Fruit fly (Drosophila melanogaster) whole organism, embryonic: Measurements from ENCODE around the gene CG31230.

Experiments
- Abd-B ChIP-seq: fragments of 200-800 bp; sonication (Bioruptor generic); optimal IDR thresholded peaks from 2 replicates; lab custom pipeline; 2018; ENCODE audit warnings: missing biosample characterization, mild to moderate bottlenecking, missing genetic modification characterization, moderate library complexity
- Aef1 ChIP-seq: fragments of 200-800 bp; sonication (Bioruptor generic); IDR thresholded peaks from 3 replicates; pipeline ENCODE4 v1.3.6; 2022; ENCODE audit warnings: missing biosample characterization, missing genetic modification characterization
- Asciz ChIP-seq: fragments of 200-800 bp; sonication (Bioruptor generic); optimal IDR thresholded peaks from 2 replicates; lab custom pipeline; 2017; ENCODE audit warnings: missing biosample characterization, mild to moderate bottlenecking, missing genetic modification characterization, missing genetic modification reagents
- CG10462 ChIP-seq: fragments of 200-800 bp; sonication (Bioruptor generic); optimal IDR thresholded peaks from 2 replicates; lab custom pipeline; 2016; ENCODE audit warnings: missing biosample characterization, missing genetic modification characterization
- CG10565 ChIP-seq: fragments of 200-800 bp; sonication (Bioruptor generic); optimal IDR thresholded peaks from 3 replicates; lab custom pipeline; 2016; ENCODE audit warnings: missing biosample characterization, mild to moderate bottlenecking, missing genetic modification characterization
- CG10979 ChIP-seq: fragments of 200-800 bp; sonication (Bioruptor generic); optimal IDR thresholded peaks from 2 replicates; lab custom pipeline; 2018; ENCODE audit warnings: missing biosample characterization, mild to moderate bottlenecking, missing genetic modification characterization, moderate library complexity
- CG12155 ChIP-seq: fragments of 200-800 bp; sonication (Bioruptor generic); optimal IDR thresholded peaks from 3 replicates; lab custom pipeline; 2016; ENCODE audit warnings: missing biosample characterization, missing genetic modification characterization
- CG12659 ChIP-seq: fragments of 200-800 bp; sonication (Bioruptor generic); optimal IDR thresholded peaks from 3 replicates; lab custom pipeline; 2017; ENCODE audit warnings: mild to moderate bottlenecking, missing biosample characterization, missing genetic modification reagents, missing genetic modification characterization
- CG14014 ChIP-seq: fragments of 200-800 bp; sonication (Bioruptor generic); IDR thresholded peaks from 2 replicates; pipeline ENCODE4 v1.3.6; 2022; ENCODE audit warnings: missing biosample characterization, missing genetic modification characterization
- CG15073 ChIP-seq: fragments of 200-800 bp; sonication (Bioruptor generic); optimal IDR thresholded peaks from 2 replicates; lab custom pipeline; 2016; ENCODE audit warnings: missing biosample characterization, missing genetic modification characterization
- CG1603 ChIP-seq: fragments of 200-800 bp; sonication (Bioruptor generic); optimal IDR thresholded peaks from 2 replicates; lab custom pipeline; 2019; ENCODE audit warnings: missing biosample characterization, mild to moderate bottlenecking, missing genetic modification characterization, moderate library complexity
- CG16815 ChIP-seq: fragments of 200-800 bp; sonication (Bioruptor generic); optimal IDR thresholded peaks from 3 replicates; lab custom pipeline; 2017; ENCODE audit warnings: missing biosample characterization, mild to moderate bottlenecking, missing genetic modification characterization
- CG17568 ChIP-seq: fragments of 200-800 bp; sonication (Bioruptor generic); optimal IDR thresholded peaks from 2 replicates; lab custom pipeline; 2018; ENCODE audit warnings: missing biosample characterization, mild to moderate bottlenecking, missing genetic modification characterization, moderate library complexity
- CG18011 ChIP-seq: fragments of 200-800 bp; sonication (Bioruptor generic); optimal IDR thresholded peaks from 2 replicates; lab custom pipeline; 2017; ENCODE audit warnings: missing biosample characterization, missing genetic modification characterization, mild to moderate bottlenecking, moderate library complexity, missing genotype
- CG18476 ChIP-seq: fragments of 200-800 bp; sonication (Bioruptor generic); optimal IDR thresholded peaks from 2 replicates; lab custom pipeline; 2016; ENCODE audit warnings: missing biosample characterization, mild to moderate bottlenecking, missing genetic modification characterization
- CG6765 ChIP-seq: fragments of 200-800 bp; sonication (Bioruptor generic); optimal IDR thresholded peaks from 3 replicates; lab custom pipeline; 2017; ENCODE audit warnings: missing biosample characterization, mild to moderate bottlenecking, missing genetic modification characterization
- CG6791 ChIP-seq: fragments of 200-800 bp; sonication (Bioruptor generic); IDR thresholded peaks from 3 replicates; pipeline ENCODE4 v1.3.6; 2022; ENCODE audit warnings: missing biosample characterization, missing genetic modification characterization; ENCODE audit not compliant: partially characterized antibody
- CG8388 ChIP-seq: fragments of 200-800 bp; sonication (Bioruptor generic); optimal IDR thresholded peaks from 2 replicates; lab custom pipeline; 2019; ENCODE audit warnings: missing biosample characterization, mild to moderate bottlenecking, missing genetic modification characterization, moderate library complexity
- CG9817 ChIP-seq: fragments of 200-800 bp; sonication (Bioruptor generic); optimal IDR thresholded peaks from 2 replicates; lab custom pipeline; 2018; ENCODE audit warnings: missing biosample characterization, mild to moderate bottlenecking, missing genetic modification characterization, moderate library complexity
- CkIIα-i1 ChIP-seq: fragments of 200-800 bp; sonication (Bioruptor generic); IDR thresholded peaks from 2 replicates; pipeline ENCODE4 v1.3.6; 2022; ENCODE audit warnings: missing biosample characterization, missing genetic modification characterization
- Dll ChIP-seq: fragments of 200-800 bp; sonication (Bioruptor generic); IDR thresholded peaks from 4 replicates; pipeline ENCODE4 v1.3.6; 2022; ENCODE audit warnings: missing biosample characterization, missing genetic modification characterization; ENCODE audit not compliant: partially characterized antibody
- HmgZ ChIP-seq: fragments of 200-800 bp; sonication (Bioruptor generic); optimal IDR thresholded peaks from 2 replicates; lab custom pipeline; 2018; ENCODE audit warnings: missing biosample characterization, mild to moderate bottlenecking, missing genetic modification characterization
- Hr78 ChIP-seq, 2 experiments: fragments of 200-800 bp in 1 of 2; fragments of >200 bp in 1 of 2; sonication (Bioruptor generic) in 1 of 2; optimal IDR thresholded peaks; 2 replicates each; lab custom pipeline; 2017 to 2019; ENCODE audit warnings: missing biosample characterization in 2 of 2, missing genetic modification characterization in 2 of 2, mild to moderate bottlenecking in 1 of 2, moderate library complexity in 1 of 2
- Hsf ChIP-seq: fragments of 200-800 bp; sonication (Bioruptor generic); optimal IDR thresholded peaks from 3 replicates; lab custom pipeline; 2016; ENCODE audit warnings: missing biosample characterization, missing genetic modification characterization
- Max ChIP-seq: fragments of 200-800 bp; sonication (Bioruptor generic); optimal IDR thresholded peaks from 2 replicates; lab custom pipeline; 2016; ENCODE audit warnings: missing biosample characterization, mild to moderate bottlenecking, missing genetic modification characterization
- Mrtf ChIP-seq: fragments of 200-800 bp; sonication (Bioruptor generic); IDR thresholded peaks from 3 replicates; pipeline ENCODE4 v1.3.6; 2022; ENCODE audit warnings: missing biosample characterization, missing genetic modification characterization
- Nf-YC ChIP-seq: fragments of 200-800 bp; optimal IDR thresholded peaks from 3 replicates; lab custom pipeline; 2019; ENCODE audit warnings: missing biosample characterization, mild to moderate bottlenecking, missing genetic modification characterization, moderate library complexity
- Ravus ChIP-seq: fragments of 200-800 bp; sonication (Bioruptor generic); IDR thresholded peaks from 2 replicates; pipeline ENCODE4 v1.3.6; 2022; ENCODE audit warnings: missing biosample characterization, missing genetic modification characterization
- Side ChIP-seq: fragments of 200-800 bp; sonication (Bioruptor generic); optimal IDR thresholded peaks from 2 replicates; lab custom pipeline; 2016; ENCODE audit warnings: missing biosample characterization, missing genetic modification characterization
- Vsx1 ChIP-seq: fragments of 200-800 bp; sonication (Bioruptor generic); optimal IDR thresholded peaks from 2 replicates; lab custom pipeline; 2017; ENCODE audit warnings: missing biosample characterization, mild to moderate bottlenecking, missing genetic modification characterization, missing genetic modification reagents
- amos ChIP-seq: fragments of 200-800 bp; sonication (Bioruptor generic); IDR thresholded peaks from 2 replicates; pipeline ENCODE4 v1.3.6; 2022; ENCODE audit warnings: missing biosample characterization, missing genetic modification characterization; ENCODE audit not compliant: partially characterized antibody
- ato ChIP-seq: fragments of 200-800 bp; sonication (Bioruptor generic); IDR thresholded peaks from 2 replicates; pipeline ENCODE4 v1.3.6; 2022; ENCODE audit warnings: missing biosample characterization, missing genetic modification characterization; ENCODE audit not compliant: partially characterized antibody
- br ChIP-seq: fragments of >200 bp; optimal IDR thresholded peaks from 2 replicates; lab custom pipeline; 2017
- chinmo ChIP-seq: fragments of 200-800 bp; sonication (Bioruptor generic); IDR thresholded peaks from 4 replicates; pipeline ENCODE4 v1.3.6; 2022; ENCODE audit warnings: missing biosample characterization, missing genetic modification characterization; ENCODE audit not compliant: partially characterized antibody
- crc ChIP-seq: fragments of 200-800 bp; sonication (Bioruptor generic); optimal IDR thresholded peaks from 2 replicates; lab custom pipeline; 2016; ENCODE audit warnings: missing biosample characterization, missing genetic modification characterization
- en ChIP-seq: fragments of 200-800 bp; sonication (Bioruptor generic); optimal IDR thresholded peaks from 2 replicates; lab custom pipeline; 2016; ENCODE audit warnings: missing biosample characterization, missing genetic modification characterization
- gce ChIP-seq: fragments of 200-800 bp; sonication (Bioruptor generic); IDR thresholded peaks from 3 replicates; pipeline ENCODE4 v1.3.6; 2022; ENCODE audit warnings: missing biosample characterization, missing genetic modification characterization
- hkb ChIP-seq, 2 experiments: fragments of 200-800 bp in 1 of 2; fragments of >200 bp in 1 of 2; sonication (Bioruptor generic) in 1 of 2; IDR thresholded peaks in 1 of 2; optimal IDR thresholded peaks in 1 of 2; 2 replicates each; pipeline versions ENCODE4 v1.3.6 to Lab custom; 2017 to 2022; ENCODE audit warnings: missing biosample characterization in 1 of 2, missing genetic modification characterization in 1 of 2
- jigr1 ChIP-seq: fragments of 200-800 bp; sonication (Bioruptor generic); IDR thresholded peaks from 3 replicates; pipeline ENCODE4 v1.3.6; 2022; ENCODE audit warnings: missing biosample characterization, missing genetic modification characterization
- jing ChIP-seq: fragments of 200-800 bp; sonication (Bioruptor generic); optimal IDR thresholded peaks from 2 replicates; lab custom pipeline; 2018; ENCODE audit warnings: missing biosample characterization, mild to moderate bottlenecking, missing genetic modification characterization
- lola ChIP-seq, 3 experiments: fragments of >200 bp in 2 of 3; fragments of 200-800 bp in 1 of 3; sonication (Bioruptor generic) in 1 of 3; optimal IDR thresholded peaks; 2 replicates each; lab custom pipeline; 2017 to 2019; ENCODE audit warnings: missing biosample characterization in 3 of 3, missing genetic modification characterization in 3 of 3, mild to moderate bottlenecking in 1 of 3, moderate library complexity in 1 of 3
- onecut ChIP-seq: fragments of 200-800 bp; sonication (Bioruptor generic); IDR thresholded peaks from 2 replicates; pipeline ENCODE4 v1.3.6; 2022; ENCODE audit warnings: missing biosample characterization, missing genetic modification characterization
- pros ChIP-seq: fragments of 200-800 bp; sonication (Bioruptor generic); optimal IDR thresholded peaks from 3 replicates; lab custom pipeline; 2019; ENCODE audit warnings: missing biosample characterization, mild to moderate bottlenecking, missing genetic modification characterization, moderate library complexity
- run ChIP-seq: fragments of 200-800 bp; sonication (Bioruptor generic); optimal IDR thresholded peaks from 3 replicates; lab custom pipeline; 2018; ENCODE audit warnings: missing biosample characterization, mild to moderate bottlenecking, missing genetic modification characterization
- salm ChIP-seq: fragments of 200-800 bp; sonication (Bioruptor generic); optimal IDR thresholded peaks from 2 replicates; lab custom pipeline; 2018; ENCODE audit warnings: missing biosample characterization, mild to moderate bottlenecking, missing genetic modification characterization
- sob ChIP-seq: fragments of 200-800 bp; sonication (Bioruptor generic); IDR thresholded peaks from 2 replicates; pipeline ENCODE4 v1.3.6; 2022; ENCODE audit warnings: missing biosample characterization, missing genetic modification characterization
- unc-4 ChIP-seq: fragments of 200-800 bp; sonication (Bioruptor generic); IDR thresholded peaks from 2 replicates; pipeline ENCODE4 v1.3.6; 2022; ENCODE audit warnings: missing biosample characterization, missing genetic modification characterization; ENCODE audit not compliant: partially characterized antibody
- yki ChIP-seq: fragments of >200 bp; optimal IDR thresholded peaks from 3 replicates; lab custom pipeline; 2018

CG31230 gene

dm6 chr3R:18719767-18720341, 48.4 kb downstream of the CG31230 start (continued):
- peak; percentile 81 for TF ChIP-seq Abd-B (GFP tag; lab: Kevin White, UChicago)
- TF ChIP-seq crc (GFP tag; lab: Kevin White, UChicago) = peak; percentile 74
- peak; percentile 87 for TF ChIP-seq run (tag; lab: Kevin White, UChicago)
- no peak for TF ChIP-seq unc-4
- peak; percentile 85 for TF ChIP-seq CG12659 (GFP tag; lab: Kevin White, UChicago)
- TF ChIP-seq CG10979 (tag; lab: Kevin White, UChicago) = peak; percentile 86
- TF ChIP-seq CG10462 (GFP tag; lab: Kevin White, UChicago) = peak; percentile 55
- TF ChIP-seq CG17568 (GFP tag; lab: Kevin White, UChicago) = peak; percentile 61
- TF ChIP-seq Max (GFP tag; lab: Kevin White, UChicago) = peak; percentile 74
- TF ChIP-seq CG8388 (GFP tag; lab: Kevin White, UChicago) = peak; percentile 81
- TF ChIP-seq Mrtf (GFP tag; lab: Robert Waterston, UW) = peak; percentile 84
- TF ChIP-seq Asciz (GFP tag; lab: Kevin White, UChicago) = peak; percentile 82
- no peak for TF ChIP-seq CG6791 (GFP tag; lab: Robert Waterston, UW)
- TF ChIP-seq Dll (GFP tag; lab: Robert Waterston, UW) = no peak
- no peak for TF ChIP-seq yki (lab: Kevin White, UChicago)
- TF ChIP-seq salm (tag; lab: Kevin White, UChicago) = peak; percentile 65
- TF ChIP-seq jigr1 (GFP tag; lab: Robert Waterston, UW) = 0 out of 3 replicates have a peak, but pooled peaks have one; percentile 33
- peak; percentile 58 for TF ChIP-seq jing (GFP tag; lab: Kevin White, UChicago)
- peak; percentile 81 for TF ChIP-seq Side
- TF ChIP-seq Vsx1 (GFP tag; lab: Kevin White, UChicago) = peak; percentile 46
- no peak for TF ChIP-seq Hr78 (GFP tag; optimal IDR thresholded peaks at IDR 0.05; lab: Kevin White, UChicago)
- TF ChIP-seq CG6765 (GFP tag; lab: Kevin White, UChicago) = peak; percentile 86
- TF ChIP-seq CG1603 (tag; lab: Kevin White, UChicago) = peak; percentile 87
- TF ChIP-seq hkb (optimal IDR thresholded peaks at IDR 0.05; lab: Kevin White, UChicago) = no peak
- TF ChIP-seq hkb (GFP tag; IDR thresholded peaks at IDR 0.05; lab: Robert Waterston, UW) = peak; percentile 90
- TF ChIP-seq gce (GFP tag; lab: Robert Waterston, UW) = peak; percentile 60; the same call in 1 of the 3 replicates
- TF ChIP-seq CG18476 (GFP tag; lab: Kevin White, UChicago) = peak; percentile 84
- peak; percentile 67 for TF ChIP-seq CG12155 (GFP tag; lab: Kevin White, UChicago)
- TF ChIP-seq Nf-YC (tag; lab: Kevin White, UChicago) = peak; percentile 76
- TF ChIP-seq CkIIα-i1 = no peak
- TF ChIP-seq br (lab: Kevin White, UChicago) = no peak
- TF ChIP-seq lola (GFP tag; optimal IDR thresholded peaks at IDR 0.05; lab: Kevin White, UChicago) = peak in 1 of 3 experiments; percentile 63
- TF ChIP-seq ato (GFP tag; lab: Robert Waterston, UW) = no peak
- TF ChIP-seq pros (GFP tag; lab: Kevin White, UChicago) = peak; percentile 39
- TF ChIP-seq CG9817 (tag; lab: Kevin White, UChicago) = peak; percentile 89
- no peak for TF ChIP-seq chinmo (GFP tag; lab: Robert Waterston, UW)
- peak; percentile 67 for TF ChIP-seq Aef1 (GFP tag; lab: Robert Waterston, UW)
- TF ChIP-seq Hsf (GFP tag; lab: Kevin White, UChicago) = peak; percentile 82
- TF ChIP-seq CG15073 (GFP tag; lab: Kevin White, UChicago) = peak; percentile 29
- peak; percentile 83 for TF ChIP-seq sob (GFP tag; lab: Robert Waterston, UW)
- no peak for TF ChIP-seq amos (GFP tag; lab: Robert Waterston, UW)
- TF ChIP-seq onecut = peak; percentile 82
- TF ChIP-seq HmgZ (tag; lab: Kevin White, UChicago) = peak; percentile 93
- TF ChIP-seq CG18011 (GFP tag; lab: Kevin White, UChicago) = peak; percentile 58
- no peak; the same call in 1 of the 2 replicates for TF ChIP-seq Ravus (GFP tag; lab: Robert Waterston, UW)
- no peak for TF ChIP-seq CG10565 (GFP tag; lab: Kevin White, UChicago)
- peak; percentile 90 for TF ChIP-seq CG14014
- TF ChIP-seq CG16815 = peak; percentile 81
- TF ChIP-seq en (GFP tag; lab: Kevin White, UChicago) = peak; percentile 56
